Fruit fly (Drosophila melanogaster) whole organism, embryonic: ENCODE data around the gene CAH4.

ENCODE experiments used
- Atf3 ChIP-seq: fragments of 200-800 bp; sonication (Bioruptor generic); optimal IDR thresholded peaks from 3 replicates; lab custom pipeline; 2016; ENCODE audit warnings: missing biosample characterization, missing genetic modification characterization
- CG1024 ChIP-seq: fragments of 200-800 bp; sonication (Bioruptor generic); IDR thresholded peaks from 2 replicates; pipeline ENCODE4 v1.3.6; 2022; ENCODE audit warnings: missing biosample characterization, missing genetic modification characterization
- CG11247 ChIP-seq: fragments of 200-800 bp; sonication (Bioruptor generic); IDR thresholded peaks from 2 replicates; pipeline ENCODE4 v1.3.6; 2022; ENCODE audit warnings: missing biosample characterization, missing genetic modification characterization
- CG11723 ChIP-seq: fragments of 200-800 bp; sonication (Bioruptor generic); optimal IDR thresholded peaks from 2 replicates; lab custom pipeline; 2017; ENCODE audit warnings: missing biosample characterization, mild to moderate bottlenecking, missing genetic modification characterization
- CG1233 ChIP-seq: fragments of 200-800 bp; sonication (Bioruptor generic); optimal IDR thresholded peaks from 4 replicates; lab custom pipeline; 2018; ENCODE audit warnings: missing biosample characterization, mild to moderate bottlenecking, missing genetic modification characterization
- CG18599 ChIP-seq: fragments of 200-800 bp; sonication (Bioruptor generic); optimal IDR thresholded peaks from 3 replicates; lab custom pipeline; 2017; ENCODE audit warnings: missing biosample characterization, missing genetic modification characterization, mild to moderate bottlenecking, moderate library complexity, missing genetic modification reagents
- CG2129 ChIP-seq: fragments of 200-800 bp; sonication (Bioruptor generic); IDR thresholded peaks from 2 replicates; pipeline ENCODE4 v1.3.6; 2022; ENCODE audit warnings: missing biosample characterization, missing genetic modification characterization; ENCODE audit not compliant: partially characterized antibody
- CG32767 ChIP-seq: fragments of 200-800 bp; sonication (Bioruptor generic); IDR thresholded peaks from 2 replicates; pipeline ENCODE4 v1.3.6; 2022; ENCODE audit warnings: missing biosample characterization, missing genetic modification characterization
- CG33213 ChIP-seq: fragments of 200-800 bp; sonication (Bioruptor generic); optimal IDR thresholded peaks from 3 replicates; lab custom pipeline; 2016; ENCODE audit warnings: missing biosample characterization, missing genetic modification characterization
- CG42726 ChIP-seq: fragments of 200-800 bp; sonication (Bioruptor generic); IDR thresholded peaks from 2 replicates; pipeline ENCODE4 v1.3.6; 2022; ENCODE audit warnings: missing biosample characterization, missing genetic modification characterization; ENCODE audit not compliant: partially characterized antibody
- CG4360 ChIP-seq: fragments of 200-800 bp; sonication (Bioruptor generic); IDR thresholded peaks from 2 replicates; pipeline ENCODE4 v1.3.6; 2022; ENCODE audit warnings: missing biosample characterization, missing genetic modification characterization
- CG4820 ChIP-seq: fragments of 200-800 bp; sonication (Bioruptor generic); optimal IDR thresholded peaks from 3 replicates; lab custom pipeline; 2016; ENCODE audit warnings: missing biosample characterization, missing genetic modification characterization
- CG5180 ChIP-seq: fragments of 200-800 bp; sonication (Bioruptor generic); optimal IDR thresholded peaks from 3 replicates; lab custom pipeline; 2017; ENCODE audit warnings: missing biosample characterization, missing genetic modification characterization, mild to moderate bottlenecking, moderate library complexity, missing genetic modification reagents
- CG6254 ChIP-seq: fragments of 200-800 bp; sonication (Bioruptor generic); optimal IDR thresholded peaks from 3 replicates; lab custom pipeline; 2017; ENCODE audit warnings: mild to moderate bottlenecking, missing biosample characterization, missing genetic modification reagents, missing genetic modification characterization
- CG6689 ChIP-seq: fragments of 200-800 bp; sonication (Bioruptor generic); IDR thresholded peaks from 2 replicates; pipeline ENCODE4 v1.3.6; 2022; ENCODE audit warnings: missing biosample characterization, missing genetic modification characterization
- CG7357 ChIP-seq: fragments of 200-800 bp; sonication (Bioruptor generic); IDR thresholded peaks from 3 replicates; pipeline ENCODE4 v1.3.6; 2022; ENCODE audit warnings: missing biosample characterization, missing genetic modification characterization
- CG7745 ChIP-seq: fragments of 200-800 bp; sonication (Bioruptor generic); optimal IDR thresholded peaks from 2 replicates; lab custom pipeline; 2018; ENCODE audit warnings: missing biosample characterization, mild to moderate bottlenecking, missing genetic modification characterization, moderate library complexity
- CG7987 ChIP-seq: fragments of 200-800 bp; sonication (Bioruptor generic); optimal IDR thresholded peaks from 2 replicates; lab custom pipeline; 2018; ENCODE audit warnings: missing biosample characterization, mild to moderate bottlenecking, missing genetic modification characterization, moderate library complexity
- CG8089 ChIP-seq: fragments of 200-800 bp; sonication (Bioruptor generic); optimal IDR thresholded peaks from 3 replicates; lab custom pipeline; 2016; ENCODE audit warnings: missing biosample characterization, missing genetic modification characterization
- D ChIP-seq, 2 experiments: fragments of 200-800 bp in 1 of 2; fragments of >200 bp in 1 of 2; sonication (Bioruptor generic) in 1 of 2; optimal IDR thresholded peaks; 2 replicates in 1 of 2; 3 replicates in 1 of 2; lab custom pipeline; 2017; ENCODE audit warnings: mild to moderate bottlenecking in 1 of 2, missing biosample characterization in 1 of 2, missing genetic modification characterization in 1 of 2, missing genetic modification reagents in 1 of 2
- Dad ChIP-seq: fragments of 200-800 bp; sonication (Bioruptor generic); optimal IDR thresholded peaks from 3 replicates; lab custom pipeline; 2016; ENCODE audit warnings: missing biosample characterization, missing genetic modification characterization
- Dll ChIP-seq: fragments of 200-800 bp; sonication (Bioruptor generic); IDR thresholded peaks from 4 replicates; pipeline ENCODE4 v1.3.6; 2022; ENCODE audit warnings: missing biosample characterization, missing genetic modification characterization; ENCODE audit not compliant: partially characterized antibody
- HLH3B ChIP-seq: fragments of 200-800 bp; sonication (Bioruptor generic); IDR thresholded peaks from 2 replicates; pipeline ENCODE4 v1.3.6; 2022; ENCODE audit warnings: missing biosample characterization, missing genetic modification characterization
- HLHmδ ChIP-seq: fragments of 200-800 bp; sonication (Bioruptor generic); optimal IDR thresholded peaks from 2 replicates; lab custom pipeline; 2018; ENCODE audit warnings: missing biosample characterization, mild to moderate bottlenecking, missing genetic modification characterization, moderate library complexity
- Hr3 ChIP-seq: fragments of 200-800 bp; sonication (Bioruptor generic); optimal IDR thresholded peaks from 3 replicates; lab custom pipeline; 2016; ENCODE audit warnings: missing biosample characterization, missing genetic modification characterization
- Hr78 ChIP-seq, 2 experiments: fragments of 200-800 bp in 1 of 2; fragments of >200 bp in 1 of 2; sonication (Bioruptor generic) in 1 of 2; optimal IDR thresholded peaks; 2 replicates each; lab custom pipeline; 2017 to 2019; ENCODE audit warnings: missing biosample characterization in 2 of 2, missing genetic modification characterization in 2 of 2, mild to moderate bottlenecking in 1 of 2, moderate library complexity in 1 of 2
- Kr ChIP-seq: fragments of 200-800 bp; sonication (Bioruptor generic); optimal IDR thresholded peaks from 2 replicates; lab custom pipeline; 2017; ENCODE audit warnings: missing biosample characterization, mild to moderate bottlenecking, missing genetic modification characterization
- Lhr ChIP-seq: fragments of 200-800 bp; sonication (Bioruptor generic); optimal IDR thresholded peaks from 3 replicates; lab custom pipeline; 2017; ENCODE audit warnings: mild to moderate bottlenecking, missing biosample characterization, missing genetic modification reagents, missing genetic modification characterization
- Lpt ChIP-seq: fragments of >200 bp; optimal IDR thresholded peaks from 2 replicates; lab custom pipeline; 2018; ENCODE audit warnings: missing biosample characterization, missing genetic modification characterization
- MTF-1 ChIP-seq: fragments of 200-800 bp; sonication (Bioruptor generic); optimal IDR thresholded peaks from 2 replicates; lab custom pipeline; 2018; ENCODE audit warnings: missing biosample characterization, mild to moderate bottlenecking, missing genetic modification characterization, borderline replicate concordance
- Med ChIP-seq: fragments of 200-800 bp; sonication (Bioruptor generic); peaks from one replicate; lab custom pipeline; 2016; ENCODE audit warnings: missing biosample characterization, missing genetic modification characterization, mild to moderate bottlenecking, inconsistent platforms, moderate library complexity
- Ravus ChIP-seq: fragments of 200-800 bp; sonication (Bioruptor generic); IDR thresholded peaks from 2 replicates; pipeline ENCODE4 v1.3.6; 2022; ENCODE audit warnings: missing biosample characterization, missing genetic modification characterization
- Sox102F ChIP-seq: fragments of 200-800 bp; sonication (Bioruptor generic); optimal IDR thresholded peaks from 2 replicates; lab custom pipeline; 2018; ENCODE audit warnings: missing biosample characterization, mild to moderate bottlenecking, missing genetic modification characterization, moderate library complexity
- TFAM ChIP-seq: fragments of 200-800 bp; sonication (Bioruptor generic); optimal IDR thresholded peaks from 2 replicates; lab custom pipeline; 2017; ENCODE audit warnings: missing biosample characterization, missing genetic modification characterization, inconsistent platforms
- Trl ChIP-seq, 3 experiments: fragments of >200 bp in 2 of 3; fragments of 200-800 bp in 1 of 3; sonication (Bioruptor generic) in 1 of 3; optimal IDR thresholded peaks; 2 replicates in 1 of 3; 3 replicates in 2 of 3; lab custom pipeline; 2016 to 2017; ENCODE audit warnings: missing biosample characterization in 1 of 3, missing genetic modification characterization in 1 of 3
- ac ChIP-seq: fragments of 200-800 bp; sonication (Bioruptor generic); optimal IDR thresholded peaks from 3 replicates; lab custom pipeline; 2017; ENCODE audit warnings: missing biosample characterization, mild to moderate bottlenecking, missing genetic modification characterization
- en ChIP-seq: fragments of 200-800 bp; sonication (Bioruptor generic); optimal IDR thresholded peaks from 2 replicates; lab custom pipeline; 2016; ENCODE audit warnings: missing biosample characterization, missing genetic modification characterization
- fd64A ChIP-seq: fragments of 200-800 bp; sonication (Bioruptor generic); optimal IDR thresholded peaks from 3 replicates; lab custom pipeline; 2018; ENCODE audit warnings: missing biosample characterization, mild to moderate bottlenecking, missing genetic modification characterization
- inv ChIP-seq: fragments of 200-800 bp; sonication (Bioruptor generic); IDR thresholded peaks from 2 replicates; pipeline ENCODE4 v1.3.6; 2022; ENCODE audit warnings: missing biosample characterization, missing genetic modification characterization; ENCODE audit not compliant: partially characterized antibody
- ken ChIP-seq: fragments of 200-800 bp; sonication (Bioruptor generic); IDR thresholded peaks from 3 replicates; pipeline ENCODE4 v1.3.6; 2022; ENCODE audit warnings: missing biosample characterization, missing genetic modification characterization
- maf-S ChIP-seq: fragments of 200-800 bp; sonication (Bioruptor generic); optimal IDR thresholded peaks from 2 replicates; lab custom pipeline; 2016; ENCODE audit warnings: missing biosample characterization, missing genetic modification characterization
- pan ChIP-seq, 4 experiments: fragments of >200 bp in 3 of 4; fragments of 200-800 bp in 1 of 4; sonication (Bioruptor generic) in 1 of 4; optimal IDR thresholded peaks in 3 of 4; IDR thresholded peaks in 1 of 4; 2 replicates each; pipeline versions ENCODE4 v1.3.6 to Lab custom; 2017 to 2022; ENCODE audit warnings: missing biosample characterization in 2 of 4, missing genetic modification characterization in 2 of 4, mixed read lengths in 1 of 4
- pb ChIP-seq: fragments of 200-800 bp; sonication (Bioruptor generic); optimal IDR thresholded peaks from 3 replicates; lab custom pipeline; 2016; ENCODE audit warnings: missing biosample characterization, missing genetic modification characterization
- row ChIP-seq: fragments of 200-800 bp; sonication (Bioruptor generic); IDR thresholded peaks from 3 replicates; pipeline ENCODE4 v1.3.6; 2022; ENCODE audit warnings: missing biosample characterization, missing genetic modification characterization
- sd ChIP-seq: fragments of 200-800 bp; sonication (Bioruptor generic); optimal IDR thresholded peaks from 3 replicates; lab custom pipeline; 2018; ENCODE audit warnings: missing biosample characterization, mild to moderate bottlenecking, missing genetic modification characterization, moderate library complexity
- slbo ChIP-seq: fragments of 200-800 bp; sonication (Bioruptor generic); IDR thresholded peaks from 2 replicates; pipeline ENCODE4 v1.3.6; 2022; ENCODE audit warnings: missing biosample characterization, missing genetic modification characterization
- vfl ChIP-seq: fragments of 200-800 bp; sonication (Bioruptor generic); optimal IDR thresholded peaks from 2 replicates; lab custom pipeline; 2016; ENCODE audit warnings: missing biosample characterization, missing genetic modification characterization
- yki ChIP-seq: fragments of >200 bp; optimal IDR thresholded peaks from 3 replicates; lab custom pipeline; 2018
- zf30C ChIP-seq: fragments of 200-800 bp; sonication (Bioruptor generic); optimal IDR thresholded peaks from 3 replicates; lab custom pipeline; 2018; ENCODE audit warnings: missing biosample characterization, mild to moderate bottlenecking, missing genetic modification characterization

CAH4 gene

DNA sequence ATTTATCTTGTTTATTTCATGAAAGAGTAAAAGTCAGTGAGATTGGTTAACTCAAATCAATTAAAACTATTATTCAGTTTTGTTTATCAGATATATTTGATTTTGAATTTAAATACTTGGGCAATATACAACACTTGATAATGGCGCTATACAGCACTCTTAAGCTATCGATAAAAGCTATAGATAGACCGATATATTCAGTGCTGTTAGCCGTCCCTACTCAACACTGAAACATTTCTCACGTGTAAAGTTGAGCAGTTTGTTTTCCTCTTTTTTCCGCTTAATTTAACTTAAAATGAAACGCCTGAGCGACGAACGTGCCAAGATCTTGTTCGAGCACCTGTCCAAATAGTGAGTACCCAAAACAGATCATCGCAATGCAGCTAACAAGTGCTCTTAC is 6.9 kb downstream of the CAH4 start, which contains the start of gene CG7006 (continued):
- TF ChIP-seq ac (GFP tag; lab: Kevin White, UChicago) (no peak), Sox102F (GFP tag; lab: Kevin White, UChicago) (no peak), HLH3B (GFP tag; lab: Robert Waterston, UW) (peak; percentile 65), pb (peak; percentile 44), Dll (GFP tag; lab: Robert Waterston, UW) (peak; percentile 80), CG6254 (GFP tag; lab: Kevin White, UChicago) (no peak), Kr (GFP tag; lab: Kevin White, UChicago) (no peak), vfl (GFP tag; lab: Kevin White, UChicago) (peak; percentile 87), Trl (optimal IDR thresholded peaks at IDR 0.05; lab: Kevin White, UChicago) (no peak), Trl (GFP tag; optimal IDR thresholded peaks at IDR 0.05; lab: Kevin White, UChicago) (peak; percentile 82), Ravus (no peak), CG7987 (GFP tag; lab: Kevin White, UChicago) (peak; percentile 35), CG42726 (GFP tag; lab: Robert Waterston, UW) (peak; percentile 61), HLHmδ (GFP tag; lab: Kevin White, UChicago) (no peak), fd64A (no peak), sd (tag; lab: Kevin White, UChicago) (no peak), inv (GFP tag; lab: Robert Waterston, UW) (peak; percentile 69), CG6689 (GFP tag; lab: Robert Waterston, UW) (no peak), en (no peak), Hr78 (GFP tag; optimal IDR thresholded peaks at IDR 0.05; lab: Kevin White, UChicago) (no peak), CG11247 (GFP tag; lab: Robert Waterston, UW) (peak; percentile 79), CG4820 (GFP tag; lab: Kevin White, UChicago) (peak; percentile 54), MTF-1 (no peak), CG7745 (tag; lab: Kevin White, UChicago) (no peak), CG11723 (GFP tag; lab: Kevin White, UChicago) (no peak), row (GFP tag; lab: Robert Waterston, UW) (peak; percentile 27; the same call in 1 of the 3 replicates), Atf3 (peak; percentile 48), CG8089 (GFP tag; lab: Kevin White, UChicago) (no peak), Hr3 (peak; percentile 62), Lpt (GFP tag; lab: Kevin White, UChicago) (no peak), Med (peak; percentile 96), CG5180 (GFP tag; lab: Kevin White, UChicago) (no peak), CG33213 (GFP tag; lab: Kevin White, UChicago) (peak; percentile 77), CG4360 (GFP tag; lab: Robert Waterston, UW) (no peak), CG18599 (no peak), CG32767 (GFP tag; lab: Robert Waterston, UW) (no peak), yki (lab: Kevin White, UChicago) (no peak), maf-S (GFP tag; lab: Kevin White, UChicago) (peak; percentile 84), D (optimal IDR thresholded peaks at IDR 0.05; lab: Kevin White, UChicago) (no peak), D (GFP tag; optimal IDR thresholded peaks at IDR 0.05; lab: Kevin White, UChicago) (no peak), CG1233 (GFP tag; lab: Kevin White, UChicago) (peak; percentile 30), TFAM (no peak), zf30C (GFP tag; lab: Kevin White, UChicago) (no peak), pan (optimal IDR thresholded peaks at IDR 0.05; lab: Kevin White, UChicago) (no peak), pan (GFP tag; optimal IDR thresholded peaks at IDR 0.05 in 1 of 2, IDR thresholded peaks at IDR 0.05 in 1 of 2) (peak in 1 of 2 experiments; percentile 60), slbo (GFP tag; lab: Robert Waterston, UW) (peak; percentile 92), CG1024 (GFP tag; lab: Robert Waterston, UW) (no peak), CG2129 (GFP tag; lab: Robert Waterston, UW) (0 out of 2 replicates have a peak, but pooled peaks have one; percentile 16), ken (GFP tag; lab: Robert Waterston, UW) (peak; percentile 86), Lhr (GFP tag; lab: Kevin White, UChicago) (peak; percentile 21), CG7357 (no peak), Dad (GFP tag; lab: Kevin White, UChicago) (peak; percentile 87)
